Worm (Caenorhabditis elegans) whole organism, mixed stage, embryonic: ENCODE measurements around the gene zmp-4.

Experiments
- ceh-43 ChIP-seq: fragments of 200-800 bp; sonication (Bioruptor generic); optimal IDR thresholded peaks from 2 replicates; lab custom pipeline; 2018; ENCODE audit warnings: mild to moderate bottlenecking, missing genetic modification characterization, moderate library complexity, missing compliant biosample characterization
- ces-1 ChIP-seq: fragments of 150-350 bp; optimal IDR thresholded peaks from 2 replicates; lab custom pipeline; 2014; ENCODE audit warnings: missing biosample characterization, missing genetic modification reagents, missing genetic modification characterization
- drap-1 ChIP-seq: fragments of 200-800 bp; sonication (Bioruptor generic); optimal IDR thresholded peaks from 3 replicates; lab custom pipeline; 2018; ENCODE audit warnings: mild to moderate bottlenecking, missing genetic modification characterization, missing compliant biosample characterization
- elt-1 ChIP-seq: sonication (generic microtip); optimal IDR thresholded peaks from 2 replicates; lab custom pipeline; 2017; ENCODE audit warnings: missing genetic modification characterization, mild to moderate bottlenecking, missing compliant biosample characterization, antibody characterized with exemption, moderate library complexity, borderline replicate concordance; ENCODE audit not compliant: insufficient read depth
- nhr-237 ChIP-seq: fragments of 150-350 bp; optimal IDR thresholded peaks from 2 replicates; lab custom pipeline; 2014; ENCODE audit warnings: missing biosample characterization, missing genetic modification characterization
- nhr-76 ChIP-seq: sonication (generic microtip); optimal IDR thresholded peaks from 2 replicates; lab custom pipeline; 2017; ENCODE audit warnings: missing biosample characterization, missing genetic modification characterization
- snpc-4 ChIP-seq: fragments of 150-350 bp; optimal IDR thresholded peaks from 2 replicates; lab custom pipeline; 2014; ENCODE audit warnings: missing biosample characterization, missing genetic modification characterization
- unc-62 ChIP-seq: fragments of 150-350 bp; optimal IDR thresholded peaks from 2 replicates; lab custom pipeline; 2014; ENCODE audit warnings: missing biosample characterization, missing genetic modification reagents, missing genetic modification characterization

ce11 chrV:14877242-14877819, 44.1 kb downstream of the zmp-4 start:
- no peak for TF ChIP-seq ceh-43 (GFP tag; lab: Kevin White, UChicago)
- TF ChIP-seq unc-62 = no peak
- TF ChIP-seq ces-1 = no peak
- TF ChIP-seq drap-1 (GFP tag; lab: Kevin White, UChicago) = no peak
- TF ChIP-seq snpc-4 (tag; lab: Kevin White, UChicago) = no peak
- TF ChIP-seq elt-1 (tag; lab: Kevin White, UChicago) = no peak
- TF ChIP-seq nhr-237 (tag; lab: Kevin White, UChicago) = no peak
- TF ChIP-seq nhr-76 (tag; lab: Kevin White, UChicago) = no peak
